Worm (Caenorhabditis elegans): ENCODE data around the gene amt-2.

DNA sequence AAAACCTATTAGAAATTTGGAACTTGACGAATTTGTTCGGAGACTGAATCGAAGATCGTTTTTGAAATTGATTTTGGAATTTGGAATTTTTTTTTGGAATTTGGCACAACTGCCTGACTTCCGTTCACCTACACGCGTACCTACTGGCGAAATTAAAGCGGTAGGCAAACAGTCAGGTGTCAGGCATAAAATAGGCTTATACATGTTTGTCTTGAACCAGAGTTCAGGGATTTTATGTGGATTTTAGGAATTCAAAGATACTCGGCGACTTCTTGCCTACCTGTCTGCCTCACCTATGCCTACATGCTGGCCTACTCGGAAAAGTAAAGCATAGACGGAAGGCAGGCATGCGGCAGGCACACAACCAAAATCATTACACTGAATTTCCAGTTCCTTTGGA lies 36.2 kb downstream of the amt-2 start:
- no peak for TF ChIP-seq snpc-4 (tag; optimal IDR thresholded peaks at IDR 0.05)
- TF ChIP-seq grh-1 (GFP tag; IDR thresholded peaks at IDR 0.05): no peak
- TF ChIP-seq lin-39 (tag; optimal IDR thresholded peaks at IDR 0.05): no peak
- no peak for TF ChIP-seq ceh-82 (tag; optimal IDR thresholded peaks at IDR 0.05)

All from whole organism, L1 larva.